Worm (Caenorhabditis elegans) whole organism, early embryonic: Measurements from ENCODE around the gene M57.2.

Experiments
- B0310.2 ChIP-seq: sonication (generic microtip); optimal IDR thresholded peaks from 2 replicates; lab custom pipeline; 2016; ENCODE audit warnings: mild to moderate bottlenecking, missing genetic modification characterization, missing compliant biosample characterization
- F13C5.2 ChIP-seq: sonication (generic microtip); optimal IDR thresholded peaks from 2 replicates; lab custom pipeline; 2017; ENCODE audit warnings: mild to moderate bottlenecking, missing genetic modification characterization, inconsistent platforms, missing compliant biosample characterization
- aly-1 ChIP-seq: sonication (generic microtip); optimal IDR thresholded peaks from 2 replicates; lab custom pipeline; 2016; ENCODE audit warnings: missing genetic modification characterization, missing compliant biosample characterization
- ama-1 ChIP-seq: fragments of 150-350 bp; optimal IDR thresholded peaks from 2 replicates; lab custom pipeline; 2014
- ceh-13 ChIP-seq: fragments of 200-800 bp; sonication (Bioruptor generic); optimal IDR thresholded peaks from 2 replicates; lab custom pipeline; 2018; ENCODE audit warnings: mild to moderate bottlenecking, missing genetic modification characterization, missing compliant biosample characterization
- ceh-36 ChIP-seq: sonication (generic microtip); optimal IDR thresholded peaks from 2 replicates; lab custom pipeline; 2016; ENCODE audit warnings: missing genetic modification characterization, inconsistent platforms, missing compliant biosample characterization
- ets-7 ChIP-seq: sonication (generic microtip); optimal IDR thresholded peaks from 2 replicates; lab custom pipeline; 2016; ENCODE audit warnings: missing genotype, missing genetic modification characterization, missing compliant biosample characterization
- flt-1 ChIP-seq: fragments of 200-800 bp; sonication (Bioruptor generic); IDR thresholded peaks from 2 replicates; pipeline ENCODE4 v1.3.6; 2022; ENCODE audit warnings: missing genetic modification characterization, missing compliant biosample characterization
- hmbx-1 ChIP-seq: sonication (generic microtip); optimal IDR thresholded peaks from 2 replicates; lab custom pipeline; 2016; ENCODE audit warnings: mild to moderate bottlenecking, missing genetic modification characterization, missing compliant biosample characterization
- hmg-4 ChIP-seq: fragments of 200-800 bp; sonication (Bioruptor generic); optimal IDR thresholded peaks from 2 replicates; lab custom pipeline; 2018; ENCODE audit warnings: mild to moderate bottlenecking, missing genetic modification characterization, missing compliant biosample characterization
- hnd-1 ChIP-seq: sonication (generic microtip); optimal IDR thresholded peaks from 2 replicates; lab custom pipeline; 2016; ENCODE audit warnings: missing genetic modification characterization, missing compliant biosample characterization
- pes-1 ChIP-seq: fragments of 200-800 bp; sonication (Bioruptor generic); IDR thresholded peaks from 2 replicates; pipeline ENCODE4 v1.3.6; 2022; ENCODE audit warnings: missing genetic modification reagents, missing genetic modification characterization, missing compliant biosample characterization
- scrt-1 ChIP-seq: fragments of 200-800 bp; sonication (Bioruptor generic); IDR thresholded peaks from 2 replicates; pipeline ENCODE4 v1.3.6; 2022; ENCODE audit warnings: missing genetic modification characterization, missing compliant biosample characterization
- sea-1 ChIP-seq: fragments of 200-800 bp; sonication (Bioruptor generic); conservative IDR thresholded peaks from 2 replicates; pipeline ENCODE4 v1.3.6; 2022; ENCODE audit warnings: missing genetic modification characterization, missing compliant biosample characterization
- tbx-11 ChIP-seq: fragments of 200-800 bp; sonication (Bioruptor generic); IDR thresholded peaks from 2 replicates; pipeline ENCODE4 v1.3.6; 2022; ENCODE audit warnings: missing genetic modification characterization, missing compliant biosample characterization
- tbx-37 ChIP-seq: fragments of 200-800 bp; sonication (Bioruptor generic); conservative IDR thresholded peaks from 2 replicates; pipeline ENCODE4 v1.3.6; 2022; ENCODE audit warnings: missing genetic modification reagents, missing genetic modification characterization, missing compliant biosample characterization
- tra-4 ChIP-seq: sonication (generic microtip); optimal IDR thresholded peaks from 2 replicates; lab custom pipeline; 2017; ENCODE audit warnings: missing genetic modification characterization, missing compliant biosample characterization

The M57.2 gene

ce11 chrIV:3517582-3517981 lies 9.6 kb upstream of the M57.2 start:
- TF ChIP-seq tbx-37 (GFP tag; lab: Robert Waterston, UW) (no peak), scrt-1 (no peak), aly-1 (tag; lab: Kevin White, UChicago) (no peak), sea-1 (GFP tag; lab: Robert Waterston, UW) (no peak), ama-1 (lab: Kevin White, UChicago) (no peak), B0310.2 (tag; lab: Kevin White, UChicago) (no peak)

DNA sequence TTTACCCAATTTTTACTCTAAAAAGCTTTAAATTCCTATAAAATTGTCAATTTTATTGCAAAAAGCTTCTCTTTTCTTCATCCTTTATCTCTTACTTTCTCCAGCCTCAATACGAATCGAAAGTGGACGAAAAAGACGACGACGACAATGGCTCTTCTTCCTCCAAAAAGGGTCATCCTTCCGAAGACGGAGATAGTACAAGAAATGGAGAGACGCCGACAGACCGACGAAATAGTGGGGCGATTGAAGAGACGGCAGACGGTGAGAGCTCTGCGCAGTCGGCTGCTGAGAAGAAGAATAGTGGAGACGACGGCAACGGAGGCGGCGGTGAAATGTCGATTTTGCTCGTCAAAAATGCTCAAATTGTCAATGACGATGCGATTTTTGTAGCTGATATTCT lies 7.8 kb upstream of the M57.2 start:
- TF ChIP-seq B0310.2 (tag; lab: Kevin White, UChicago) = no peak
- no peak for TF ChIP-seq ceh-13
- no peak for TF ChIP-seq hmg-4
- TF ChIP-seq pes-1 = no peak
- TF ChIP-seq hmbx-1 (tag; lab: Kevin White, UChicago) = no peak
- no peak for TF ChIP-seq tra-4 (tag; lab: Kevin White, UChicago)

- TF ChIP-seq ets-7 (tag; lab: Kevin White, UChicago) (no peak), tbx-11 (GFP tag; lab: Robert Waterston, UW) (no peak), ceh-36 (no peak), scrt-1 (no peak), hmbx-1 (tag; lab: Kevin White, UChicago) (no peak), pes-1 (no peak)
These were observed 6.8 kb upstream of the M57.2 start for ce11 chrIV:3520374-3520773.

DNA sequence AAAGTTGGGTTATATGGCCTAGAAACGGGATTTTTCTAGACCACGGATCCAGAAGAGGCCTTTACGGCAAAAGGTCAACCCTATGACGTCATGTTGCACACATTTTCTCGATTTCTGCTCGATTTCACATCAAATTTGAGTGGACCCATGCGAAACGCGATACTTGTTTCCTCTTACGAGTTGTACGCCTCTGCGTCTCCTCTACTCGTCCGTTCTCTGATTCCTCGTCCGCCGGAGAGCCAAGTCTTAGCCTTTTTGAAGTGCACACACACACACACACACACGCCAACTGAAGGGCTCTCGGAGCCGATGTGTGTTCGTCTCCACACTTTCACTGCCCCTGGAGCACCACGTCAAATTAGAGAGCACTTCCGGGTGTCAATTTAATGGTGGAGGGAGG lies 6.2 kb upstream of the M57.2 start:
- TF ChIP-seq flt-1 (GFP tag; lab: Robert Waterston, UW) (0 out of 2 replicates have a peak, but pooled peaks have one; percentile 9), hnd-1 (tag; lab: Kevin White, UChicago) (no peak)

DNA sequence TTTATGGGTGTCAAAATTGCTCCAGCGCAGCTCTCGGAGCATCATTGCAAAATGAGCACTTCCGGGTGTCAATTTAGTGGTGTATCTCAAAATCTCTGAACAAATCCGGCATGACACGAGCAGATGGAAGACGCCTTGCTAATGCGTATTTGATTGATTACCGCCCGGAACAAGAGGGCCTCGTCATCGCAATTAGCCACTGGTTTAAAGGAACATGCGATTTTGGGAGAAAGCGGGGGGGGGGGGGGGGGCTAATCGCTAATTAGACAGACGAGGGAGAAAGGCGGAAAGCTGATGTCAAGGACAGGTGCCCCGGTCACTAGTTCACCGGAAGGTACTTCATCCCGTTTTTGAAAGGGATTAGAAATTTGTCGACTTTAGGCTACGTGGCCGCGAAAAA lies 5.4 kb upstream of the M57.2 start:
- TF ChIP-seq tra-4 (tag; lab: Kevin White, UChicago) = no peak
- no peak for TF ChIP-seq tbx-11 (GFP tag; lab: Robert Waterston, UW)
- no peak for TF ChIP-seq hmg-4
- TF ChIP-seq flt-1 (GFP tag; lab: Robert Waterston, UW) = 0 out of 2 replicates have a peak, but pooled peaks have one; percentile 18
- TF ChIP-seq ceh-36 = peak; percentile 39
- TF ChIP-seq tbx-37 (GFP tag; lab: Robert Waterston, UW) = no peak
- TF ChIP-seq ama-1 (lab: Kevin White, UChicago) = no peak
- no peak for TF ChIP-seq scrt-1

- 0 out of 2 replicates have a peak, but pooled peaks have one; percentile 29 for TF ChIP-seq scrt-1
- TF ChIP-seq aly-1 (tag; lab: Kevin White, UChicago) = no peak
These were observed 3.7 kb upstream of the M57.2 start for ce11 chrIV:3523419-3523818.

DNA sequence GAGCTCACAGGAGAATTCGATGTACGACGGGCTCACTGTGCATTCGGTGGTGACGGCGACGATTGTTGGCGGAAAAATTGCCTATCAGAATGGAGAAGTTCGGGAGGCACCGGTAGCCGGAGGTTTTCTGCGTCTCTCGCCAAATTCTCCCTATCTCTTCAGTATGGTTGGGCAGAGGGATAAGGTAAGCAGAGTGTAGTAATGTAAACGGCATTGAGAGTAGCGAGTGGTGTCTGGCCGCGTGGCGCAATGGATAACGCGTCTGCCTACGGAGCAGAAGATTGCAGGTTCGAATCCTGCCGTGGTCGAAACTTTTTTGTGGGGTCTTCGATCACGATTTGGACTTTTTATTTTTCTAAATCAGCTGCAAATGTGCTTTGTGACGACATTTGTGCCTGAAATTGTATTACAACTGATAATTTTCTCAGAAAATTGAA lies 2.6 kb upstream of the M57.2 start:
- TF ChIP-seq tra-4 (tag; lab: Kevin White, UChicago) (peak; percentile 51), ama-1 (lab: Kevin White, UChicago) (peak; percentile 10), ets-7 (tag; lab: Kevin White, UChicago) (peak; percentile 67), scrt-1 (peak; percentile 91), tbx-37 (GFP tag; lab: Robert Waterston, UW) (peak; percentile 82), hmg-4 (peak; percentile 89), sea-1 (GFP tag; lab: Robert Waterston, UW) (peak; percentile 91), flt-1 (GFP tag; lab: Robert Waterston, UW) (peak; percentile 89), ceh-36 (peak; percentile 86), hmbx-1 (tag; lab: Kevin White, UChicago) (peak; percentile 45), hnd-1 (tag; lab: Kevin White, UChicago) (peak; percentile 75), B0310.2 (tag; lab: Kevin White, UChicago) (peak; percentile 85), pes-1 (peak; percentile 94), aly-1 (tag; lab: Kevin White, UChicago) (peak; percentile 92), tbx-11 (GFP tag; lab: Robert Waterston, UW) (peak; percentile 85), ceh-13 (peak; percentile 73), F13C5.2 (tag; lab: Kevin White, UChicago) (peak; percentile 86)

DNA sequence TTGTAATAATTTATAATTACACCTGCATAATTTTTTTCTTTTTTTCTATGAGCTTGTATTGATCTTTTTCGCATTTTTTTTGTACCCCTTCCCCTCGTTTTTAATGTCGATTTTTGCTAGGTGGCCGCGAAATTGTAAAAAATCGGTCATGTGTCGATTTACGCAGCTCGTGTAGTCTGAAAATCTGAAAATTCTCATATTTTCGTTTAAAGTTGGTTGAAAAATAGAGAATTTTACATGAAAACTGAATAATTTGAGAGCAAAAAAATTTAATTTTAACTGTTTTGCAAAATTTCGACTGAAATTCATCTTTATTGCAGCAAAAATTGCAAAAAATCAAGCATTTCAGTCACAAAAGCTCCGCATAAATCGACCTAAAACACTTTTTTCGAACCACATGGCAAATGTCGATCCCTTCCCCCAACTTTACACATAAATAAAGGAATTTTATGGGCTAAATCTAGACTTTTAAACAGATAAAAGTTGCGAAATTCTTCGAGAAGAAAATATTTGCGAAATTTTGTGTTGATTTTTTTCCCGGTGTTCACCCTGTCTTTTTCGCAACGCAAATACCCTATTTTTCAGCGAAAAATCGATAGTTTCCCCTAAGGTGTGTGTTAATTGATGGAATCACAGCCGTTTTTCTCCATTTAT lies 883 bp upstream of the M57.2 start:
- TF ChIP-seq tbx-11 (GFP tag; lab: Robert Waterston, UW) (no peak), B0310.2 (tag; lab: Kevin White, UChicago) (peak; percentile 29), ama-1 (lab: Kevin White, UChicago) (peak; percentile 61)

DNA sequence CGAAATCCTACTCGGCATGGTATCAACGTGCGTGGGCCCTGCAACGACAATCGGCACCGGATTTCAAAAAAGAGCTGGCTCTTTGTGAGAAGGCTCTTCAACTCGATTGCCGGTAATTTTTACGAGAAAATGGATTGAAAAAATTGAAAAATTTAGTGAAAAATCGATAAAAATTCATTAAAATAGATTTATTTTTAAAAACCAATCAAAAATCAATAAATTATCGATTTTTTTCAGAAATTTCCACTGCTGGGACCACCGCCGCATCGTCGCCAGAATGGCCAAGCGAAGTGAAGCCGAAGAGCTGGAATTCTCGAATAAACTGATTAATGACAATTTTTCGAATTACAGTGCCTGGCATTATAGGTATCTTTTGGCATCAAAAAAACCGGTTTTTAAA lies 724 bp downstream of the M57.2 start:
- TF ChIP-seq flt-1 (GFP tag; lab: Robert Waterston, UW) (no peak), aly-1 (tag; lab: Kevin White, UChicago) (no peak), scrt-1 (no peak), B0310.2 (tag; lab: Kevin White, UChicago) (no peak), ama-1 (lab: Kevin White, UChicago) (no peak), hnd-1 (tag; lab: Kevin White, UChicago) (no peak), ceh-36 (no peak), ceh-13 (no peak), tbx-11 (GFP tag; lab: Robert Waterston, UW) (no peak), tra-4 (tag; lab: Kevin White, UChicago) (no peak), sea-1 (GFP tag; lab: Robert Waterston, UW) (no peak), tbx-37 (GFP tag; lab: Robert Waterston, UW) (no peak), hmg-4 (no peak), ets-7 (tag; lab: Kevin White, UChicago) (no peak)
